Worm (Caenorhabditis elegans) whole organism, L4 larva: Measurements from ENCODE around the gene C31G12.1.
A peak's percentile ranks its signal among the peaks of the same experiment; 100 is the strongest.
"Not testable (repeated sequence)": the region's sequence is repeated elsewhere in the genome, so short reads cannot be mapped to it uniquely, and the experiment has no call there.

ENCODE experiments used
- D1046.2 ChIP-seq: fragments of 200-800 bp; sonication (Bioruptor generic); IDR thresholded peaks from 2 replicates; pipeline ENCODE4 v1.3.6; 2022; ENCODE audit warnings: missing genetic modification characterization, missing compliant biosample characterization
- F26F4.8 ChIP-seq: fragments of 200-800 bp; sonication (Bioruptor generic); conservative IDR thresholded peaks from 2 replicates; pipeline ENCODE4 v1.3.6; 2022; ENCODE audit warnings: missing genetic modification characterization, missing compliant biosample characterization
- T26A8.4 ChIP-seq: fragments of 200-800 bp; sonication (Bioruptor generic); IDR thresholded peaks from 2 replicates; pipeline ENCODE4 v1.3.6; 2022; ENCODE audit warnings: missing genetic modification characterization, missing compliant biosample characterization
- Y5F2A.4 ChIP-seq: fragments of 200-800 bp; sonication (Bioruptor generic); optimal IDR thresholded peaks from 2 replicates; lab custom pipeline; 2018; ENCODE audit warnings: mild to moderate bottlenecking, missing genetic modification characterization, missing compliant biosample characterization
- aha-1 ChIP-seq: fragments of 150-350 bp; peaks from one replicate; lab custom pipeline; 2014; ENCODE audit warnings: missing biosample characterization, missing genetic modification characterization
- attf-4 ChIP-seq: sonication (generic microtip); optimal IDR thresholded peaks from 3 replicates; lab custom pipeline; 2017; ENCODE audit warnings: missing biosample characterization, missing genetic modification characterization
- ceh-32 ChIP-seq: sonication (generic microtip); optimal IDR thresholded peaks from 2 replicates; lab custom pipeline; 2016; ENCODE audit warnings: mild to moderate bottlenecking, missing genetic modification characterization, missing compliant biosample characterization; ENCODE audit not compliant: poor library complexity
- cey-2 ChIP-seq: sonication (generic microtip); optimal IDR thresholded peaks from 3 replicates; lab custom pipeline; 2017; ENCODE audit warnings: missing genetic modification characterization, mild to moderate bottlenecking, missing compliant biosample characterization, antibody characterized with exemption, borderline replicate concordance; ENCODE audit not compliant: insufficient read depth
- ctbp-1 ChIP-seq: fragments of 200-800 bp; sonication (Bioruptor generic); IDR thresholded peaks from 2 replicates; pipeline ENCODE4 v1.3.6; 2022; ENCODE audit warnings: missing genetic modification reagents, missing genetic modification characterization, missing compliant biosample characterization
- daf-8 ChIP-seq: fragments of 200-800 bp; sonication (Bioruptor generic); IDR thresholded peaks from 2 replicates; pipeline ENCODE4 v1.3.6; 2022; ENCODE audit warnings: missing genetic modification characterization, missing compliant biosample characterization
- lin-15B ChIP-seq: fragments of 150-350 bp; sonication (generic microtip); optimal IDR thresholded peaks from 3 replicates; lab custom pipeline; 2014; ENCODE audit warnings: missing biosample characterization, missing genetic modification characterization
- lin-29 ChIP-seq: fragments of 200-800 bp; sonication (Bioruptor generic); IDR thresholded peaks from 2 replicates; pipeline ENCODE4 v1.3.6; 2022; ENCODE audit warnings: missing genetic modification reagents, missing genetic modification characterization, missing compliant biosample characterization
- lin-39 ChIP-seq: fragments of 150-350 bp; optimal IDR thresholded peaks from 2 replicates; lab custom pipeline; 2014; ENCODE audit warnings: missing biosample characterization, missing genetic modification reagents, missing genetic modification characterization
- lir-3 ChIP-seq: sonication (generic microtip); optimal IDR thresholded peaks from 2 replicates; lab custom pipeline; 2016; ENCODE audit warnings: mild to moderate bottlenecking, missing genetic modification characterization, missing compliant biosample characterization
- madf-5 ChIP-seq, 2 experiments: fragments of 200-800 bp; sonication (Bioruptor generic); IDR thresholded peaks; 2 replicates each; pipeline ENCODE4 v1.3.6; 2022; ENCODE audit warnings: missing compliant biosample characterization in 2 of 2, missing genetic modification characterization in 2 of 2
- madf-9 ChIP-seq: fragments of 200-800 bp; sonication (Bioruptor generic); conservative IDR thresholded peaks from 2 replicates; pipeline ENCODE4 v1.3.6; 2022; ENCODE audit warnings: missing genetic modification reagents, missing genetic modification characterization, missing compliant biosample characterization
- mdl-1 ChIP-seq, 2 experiments: fragments of 150-350 bp in 1 of 2; sonication (generic microtip) in 1 of 2; optimal IDR thresholded peaks; 2 replicates each; lab custom pipeline; 2014 to 2017; ENCODE audit warnings: missing biosample characterization in 2 of 2, missing genetic modification characterization in 2 of 2
- nhr-237 ChIP-seq: sonication (generic microtip); optimal IDR thresholded peaks from 2 replicates; lab custom pipeline; 2017; ENCODE audit warnings: missing biosample characterization, missing genetic modification characterization
- nhr-28 ChIP-seq: fragments of 150-350 bp; optimal IDR thresholded peaks from 2 replicates; lab custom pipeline; 2014; ENCODE audit warnings: missing biosample characterization, missing genetic modification characterization
- nhr-77 ChIP-seq: fragments of 150-350 bp; optimal IDR thresholded peaks from 2 replicates; lab custom pipeline; 2014; ENCODE audit warnings: missing biosample characterization, missing genetic modification characterization
- php-3 ChIP-seq: fragments of 200-800 bp; sonication (Bioruptor generic); IDR thresholded peaks from 2 replicates; pipeline ENCODE4 v1.3.6; 2022; ENCODE audit warnings: missing genetic modification reagents, missing genetic modification characterization, missing compliant biosample characterization
- pqm-1 ChIP-seq: sonication (generic microtip); optimal IDR thresholded peaks from 2 replicates; lab custom pipeline; 2017; ENCODE audit warnings: missing biosample characterization, missing genetic modification characterization
- set-16 ChIP-seq: fragments of 200-800 bp; sonication (Bioruptor generic); IDR thresholded peaks from 2 replicates; pipeline ENCODE4 v1.3.6; 2022; ENCODE audit warnings: missing genetic modification reagents, missing genetic modification characterization, missing compliant biosample characterization
- skn-1 ChIP-seq: fragments of 150-350 bp; optimal IDR thresholded peaks from 2 replicates; lab custom pipeline; 2014; ENCODE audit warnings: missing biosample characterization, missing genetic modification characterization
- snpc-1.2 ChIP-seq: fragments of 200-800 bp; sonication (Bioruptor generic); IDR thresholded peaks from 2 replicates; pipeline ENCODE4 v1.3.6; 2022; ENCODE audit warnings: missing genetic modification reagents, missing genetic modification characterization, missing compliant biosample characterization
- snpc-4 ChIP-seq: fragments of 150-350 bp; optimal IDR thresholded peaks from 2 replicates; lab custom pipeline; 2014; ENCODE audit warnings: missing biosample characterization, missing genetic modification characterization
- spr-3 ChIP-seq: fragments of 200-800 bp; sonication (Bioruptor generic); optimal IDR thresholded peaks from 2 replicates; lab custom pipeline; 2018; ENCODE audit warnings: mild to moderate bottlenecking, missing genetic modification characterization, missing compliant biosample characterization
- tag-97 ChIP-seq: fragments of 200-800 bp; sonication (Bioruptor generic); IDR thresholded peaks from 2 replicates; pipeline ENCODE4 v1.3.6; 2022; ENCODE audit warnings: missing genetic modification characterization, missing compliant biosample characterization
- zip-2 ChIP-seq: fragments of 150-350 bp; optimal IDR thresholded peaks from 2 replicates; lab custom pipeline; 2014; ENCODE audit warnings: missing biosample characterization, missing genetic modification characterization

C31G12.1 gene

DNA sequence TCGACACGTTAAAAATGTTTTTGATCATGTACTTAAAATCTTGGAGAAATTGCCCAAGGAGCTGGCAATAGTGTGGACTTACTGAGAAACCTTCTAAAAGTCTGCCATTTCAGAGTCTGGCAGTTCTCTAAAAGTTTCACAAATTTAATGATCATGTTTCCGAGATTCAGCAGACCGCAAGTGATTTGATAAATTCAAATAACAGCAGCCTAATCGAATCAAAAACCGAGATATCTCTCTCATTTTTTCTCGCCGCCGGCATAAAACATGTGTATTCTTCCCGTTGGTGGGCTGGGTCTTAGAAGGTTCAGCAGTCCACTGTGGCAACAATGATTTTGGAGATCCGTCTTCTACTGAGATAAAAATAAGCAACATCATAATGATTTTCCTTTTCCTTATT, 9.4 kb downstream of the C31G12.1 start, which contains the start of gene clec-246:
Gene clec-246 (plus strand): TSS at position 301 of the 400 bp plus-strand sequence.
- TF ChIP-seq snpc-1.2 (GFP tag; lab: Robert Waterston, UW) = no peak
- no peak for TF ChIP-seq spr-3 (GFP tag; lab: Kevin White, UChicago)

DNA sequence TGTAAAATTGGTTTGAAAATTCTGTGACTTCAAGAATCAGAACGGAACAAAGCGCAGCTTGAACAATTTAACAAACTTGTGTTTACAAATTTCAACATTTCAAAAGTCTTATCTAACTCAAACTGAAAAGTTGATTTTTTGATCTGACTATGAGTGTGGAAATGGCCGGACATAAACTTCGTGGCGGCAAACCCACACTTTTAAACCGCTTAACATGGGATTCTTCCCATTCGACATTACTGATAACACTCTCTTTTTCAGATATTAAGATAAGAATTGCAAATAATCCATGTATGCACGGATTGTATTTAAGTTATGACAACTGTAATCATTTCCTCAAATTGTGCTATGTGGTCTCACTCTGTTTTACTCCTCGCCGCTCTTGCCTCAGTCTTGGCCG, 11.4 kb downstream of the C31G12.1 start, which contains the start of gene clec-42:
Gene clec-42 (plus strand): TSS at position 285 of the 400 bp plus-strand sequence.
- TF ChIP-seq nhr-28 (tag; lab: Kevin White, UChicago) (peak; percentile 38), lir-3 (no peak), pqm-1 (peak; percentile 35)

DNA sequence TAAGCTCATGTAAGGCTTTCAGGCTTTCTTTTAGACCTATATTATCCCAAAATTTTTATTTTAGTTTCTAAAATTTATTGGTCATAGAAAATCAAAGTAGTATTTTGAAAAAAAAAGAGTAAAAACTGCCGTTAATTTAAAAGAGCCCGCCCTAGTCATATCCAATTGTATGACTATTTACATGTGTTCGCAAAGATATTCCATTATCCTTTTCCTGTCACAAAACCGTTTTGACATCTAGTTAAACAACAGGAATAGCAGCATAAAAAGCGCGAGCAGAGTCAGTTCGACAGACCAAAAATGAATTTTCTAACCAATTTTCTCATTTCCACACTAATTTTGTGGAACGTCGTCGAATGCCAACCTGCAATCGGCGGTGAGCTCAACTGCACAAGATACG, 15.2 kb downstream of the C31G12.1 start, which contains the start of gene F16H6.3:
Gene F16H6.3 (plus strand): TSS at position 301 of the 400 bp plus-strand sequence.
- TF ChIP-seq lin-15B (no peak), T26A8.4 (GFP tag; lab: Robert Waterston, UW) (no peak)

DNA sequence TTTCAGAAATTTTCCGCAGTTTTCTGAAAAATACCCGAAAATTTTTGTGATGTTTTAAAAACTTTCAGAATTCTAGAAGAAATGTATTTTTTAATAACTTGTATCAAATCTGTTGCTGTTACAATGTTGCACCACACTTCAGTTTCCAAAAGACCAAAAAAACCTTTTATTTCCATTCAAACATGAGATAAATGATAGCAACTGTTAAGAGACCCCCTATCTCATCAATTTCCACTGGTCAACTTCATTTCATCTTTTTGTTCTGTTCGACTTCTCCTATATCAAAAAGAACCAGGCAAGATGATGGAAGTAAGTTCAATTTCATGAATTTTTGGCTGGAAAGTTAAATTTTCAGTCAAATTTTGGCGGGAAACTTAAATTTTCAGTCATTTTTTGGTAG, 18.7 kb downstream of the C31G12.1 start, which contains the start of gene F16H6.4:
Gene F16H6.4 (plus strand): TSS at position 301 of the 400 bp plus-strand sequence.
- TF ChIP-seq ctbp-1 (GFP tag; lab: Robert Waterston, UW) (no peak), nhr-237 (tag; lab: Kevin White, UChicago) (no peak), ceh-32 (tag; lab: Kevin White, UChicago) (no peak), madf-9 (no peak), lin-29 (GFP tag; lab: Robert Waterston, UW) (no peak)

DNA sequence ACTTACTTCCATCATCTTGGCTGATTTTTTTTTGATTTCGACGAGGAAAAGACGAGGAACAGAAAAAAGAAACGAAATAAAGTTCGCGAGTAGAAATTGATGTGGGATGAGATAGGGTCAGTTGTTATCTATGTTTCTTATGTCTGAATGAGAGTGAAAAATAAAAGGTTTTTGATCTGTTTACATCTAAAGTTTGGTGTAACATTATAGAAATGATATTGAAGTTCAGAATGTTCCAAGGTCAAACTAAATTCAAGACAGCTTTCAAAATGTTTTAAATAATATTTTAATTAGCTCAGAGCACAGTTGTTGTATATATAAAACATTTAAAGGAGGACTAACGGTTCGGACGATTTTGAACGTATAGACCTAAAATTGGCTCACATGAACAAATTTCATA, 29.3 kb downstream of the C31G12.1 start, which contains the start of gene F16H6.7:
Gene F16H6.7 (minus strand): TSS at position 101 of the 400 bp plus-strand sequence.
- no peak for TF ChIP-seq snpc-1.2 (GFP tag; lab: Robert Waterston, UW)
- no peak for TF ChIP-seq F26F4.8
- TF ChIP-seq Y5F2A.4 = no peak

DNA sequence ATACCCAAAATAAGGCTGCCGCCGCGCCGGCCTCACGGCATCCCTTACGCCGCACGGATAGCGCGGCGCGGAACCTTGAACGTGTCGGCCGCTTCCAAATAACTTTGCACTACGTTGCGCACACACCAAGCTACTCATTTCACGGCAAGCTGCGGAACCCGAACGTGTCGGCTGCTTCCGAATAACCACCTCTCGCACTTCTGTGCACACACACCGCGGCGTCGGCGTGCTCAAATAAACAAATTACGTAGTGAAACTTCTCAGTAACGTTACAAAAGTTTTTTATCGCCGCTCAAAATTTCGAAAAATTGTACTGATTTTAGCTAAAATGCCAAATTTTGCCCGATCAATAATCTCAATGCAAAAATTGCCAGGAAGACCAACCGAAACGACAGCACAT, 33.1 kb downstream of the C31G12.1 start:
- no peak for TF ChIP-seq cey-2 (tag; lab: Kevin White, UChicago)
- no peak for TF ChIP-seq ctbp-1 (GFP tag; lab: Robert Waterston, UW)
- TF ChIP-seq php-3 (GFP tag; lab: Robert Waterston, UW) = no peak
- peak; percentile 90 for TF ChIP-seq aha-1
- TF ChIP-seq skn-1 = no peak
- TF ChIP-seq nhr-77 (tag; lab: Kevin White, UChicago) = no peak
- TF ChIP-seq set-16 (GFP tag; lab: Robert Waterston, UW) = peak; percentile 49; the same call in 1 of the 2 replicates
- TF ChIP-seq zip-2 (tag; lab: Kevin White, UChicago) = no peak
- no peak for TF ChIP-seq D1046.2 (GFP tag; lab: Robert Waterston, UW)
- TF ChIP-seq daf-8 (GFP tag; lab: Robert Waterston, UW) = no peak
- TF ChIP-seq mdl-1 (tag; optimal IDR thresholded peaks at IDR 0.05; lab: Kevin White, UChicago) = no peak

DNA sequence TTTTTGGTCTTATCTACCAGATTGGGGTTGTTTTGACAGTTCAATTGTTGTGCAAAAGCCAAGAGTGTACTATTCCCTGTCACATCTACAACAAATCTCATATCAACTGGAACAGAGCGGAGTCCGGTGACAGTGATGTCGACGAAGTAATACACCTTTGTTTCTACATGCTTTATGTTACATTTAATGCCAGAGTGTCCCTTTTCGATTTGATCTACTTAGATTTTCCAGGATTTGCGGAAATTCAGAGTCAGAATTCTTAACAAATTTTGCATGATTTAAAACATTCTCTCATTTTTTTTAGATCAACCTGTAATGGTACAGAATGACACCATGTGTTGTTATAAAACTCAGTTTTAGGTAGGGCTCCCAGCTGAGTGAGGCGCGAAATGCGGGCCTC, 36.4 kb downstream of the C31G12.1 start, which contains the start of gene F16H6.8:
Gene F16H6.8 (minus strand): TSS at position 101 of the 400 bp plus-strand sequence.
- TF ChIP-seq tag-97 (GFP tag; lab: Robert Waterston, UW); lin-39; snpc-4 (tag; lab: Kevin White, UChicago): not testable (repeated sequence)

DNA sequence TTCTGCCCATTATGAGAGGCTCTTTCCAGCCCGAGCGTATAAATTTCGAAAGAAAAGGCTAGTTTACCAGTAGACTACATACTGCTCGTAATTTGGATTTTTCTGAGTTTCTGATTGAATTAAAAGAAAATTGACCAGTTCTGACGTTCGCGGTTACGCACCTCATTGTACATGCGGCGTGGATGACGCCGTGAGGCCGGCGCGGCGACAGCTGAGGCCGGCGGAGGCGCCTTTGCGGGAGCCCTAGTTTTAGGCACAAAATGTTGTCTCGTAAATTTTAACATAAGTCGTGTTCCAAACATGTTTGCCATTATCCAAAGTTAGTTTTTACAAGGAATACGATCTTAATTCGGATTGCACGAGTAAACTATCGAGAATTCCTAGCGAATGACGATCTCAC, 37.0 kb downstream of the C31G12.1 start, which contains the start of gene F16H6.9:
Gene F16H6.9 (plus strand): TSS at position 301 of the 400 bp plus-strand sequence.
- TF ChIP-seq ceh-32 (tag; lab: Kevin White, UChicago); madf-5 (GFP tag; IDR thresholded peaks at IDR 0.05; lab: Robert Waterston, UW); attf-4 (tag; lab: Kevin White, UChicago): not testable (repeated sequence)
- TF ChIP-seq, all 104 proteins: peak for 0; not testable (repeated sequence) for 104
